Fruit fly (Drosophila melanogaster) Kc167 (cell line): ENCODE data around the gene CG1824.

Experiments used
- h ChIP-seq: fragments of >200 bp; optimal IDR thresholded peaks from 3 replicates; lab custom pipeline; 2018; ENCODE audit warnings: missing external identifiers
- psq ChIP-seq: fragments of >200 bp; optimal IDR thresholded peaks from 2 replicates; lab custom pipeline; 2017; ENCODE audit warnings: missing external identifiers
- ttk ChIP-seq: sonication (Bioruptor generic); optimal IDR thresholded peaks from 2 replicates; lab custom pipeline; 2017; ENCODE audit warnings: missing external identifiers

- TF ChIP-seq psq (lab: Kevin White, UChicago): no peak
- TF ChIP-seq ttk (lab: Kevin White, UChicago): no peak
- TF ChIP-seq h (lab: Kevin White, UChicago): no peak
These were observed 26.2 kb upstream of the CG1824 start for dm6 chrX:12621640-12622039.
